Worm (Caenorhabditis elegans): Measurements from ENCODE around the gene gln-6.

ce11 chrIV:9723185-9723584 lies 17.5 kb downstream of the gln-6 start:
- TF ChIP-seq ceh-13 (GFP tag; optimal IDR thresholded peaks at IDR 0.05) (no peak), ama-1 (optimal IDR thresholded peaks at IDR 0.05) (no peak), hmbx-1 (tag; optimal IDR thresholded peaks at IDR 0.05) (no peak), tbx-11 (GFP tag; IDR thresholded peaks at IDR 0.05) (no peak), tra-4 (tag; optimal IDR thresholded peaks at IDR 0.05) (no peak), hmg-4 (GFP tag; optimal IDR thresholded peaks at IDR 0.05) (no peak), scrt-1 (GFP tag; IDR thresholded peaks at IDR 0.05) (no peak), B0310.2 (tag; optimal IDR thresholded peaks at IDR 0.05) (no peak), flt-1 (GFP tag; IDR thresholded peaks at IDR 0.05) (no peak), F13C5.2 (tag; optimal IDR thresholded peaks at IDR 0.05) (no peak), aly-1 (tag; optimal IDR thresholded peaks at IDR 0.05) (no peak), pes-1 (GFP tag; IDR thresholded peaks at IDR 0.05) (no peak), ets-7 (tag; optimal IDR thresholded peaks at IDR 0.05) (no peak)
